Fruit fly (Drosophila melanogaster) ovary, adult (tissue): ENCODE results near the gene GatB.

Source experiments
- CG17801 ChIP-seq: fragments of 200-800 bp; optimal IDR thresholded peaks from 2 replicates; lab custom pipeline; 2019; ENCODE audit warnings: missing biosample characterization, mild to moderate bottlenecking, missing genetic modification characterization, moderate library complexity; ENCODE audit not compliant: partially characterized antibody

Gene GatB

DNA sequence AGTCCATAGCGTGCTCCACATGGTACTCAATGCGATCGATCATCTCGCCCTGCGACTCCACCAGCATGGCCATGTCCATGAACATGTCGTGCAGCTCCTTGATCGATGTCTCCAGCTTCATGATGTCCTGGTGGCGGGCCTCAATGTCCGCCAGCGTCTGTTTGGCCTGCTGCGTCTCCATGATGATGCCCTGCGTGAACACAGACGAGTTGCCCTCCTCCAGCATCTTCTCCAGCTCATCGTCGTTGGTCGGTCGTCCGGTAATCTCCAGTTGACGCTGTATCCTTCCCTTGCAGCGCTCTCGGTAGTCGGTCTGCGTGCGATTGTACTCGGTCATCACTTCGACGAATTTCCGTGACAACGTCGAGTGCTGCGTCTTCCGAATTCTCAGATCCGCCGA lies 26.3 kb downstream of the GatB start:
- TF ChIP-seq CG17801: no peak

DNA sequence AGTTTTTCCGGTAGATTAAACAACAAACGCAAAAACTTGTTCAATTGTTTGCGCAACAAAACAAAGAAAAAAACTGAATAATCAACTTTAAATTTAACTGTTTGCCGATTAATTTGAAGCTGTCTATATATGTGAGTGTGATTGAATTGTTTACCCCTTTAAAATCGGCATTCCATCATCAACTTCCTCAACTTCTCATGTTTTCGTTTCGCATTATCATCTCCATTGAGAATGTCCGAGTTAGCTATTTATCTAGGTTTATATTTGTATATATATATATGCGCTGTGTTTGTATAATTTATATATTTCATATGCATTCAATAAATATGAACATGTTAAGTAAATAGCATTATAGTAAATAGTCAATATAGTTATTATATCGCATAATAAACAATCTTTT lies 27.7 kb downstream of the GatB start:
- TF ChIP-seq CG17801: no peak

DNA sequence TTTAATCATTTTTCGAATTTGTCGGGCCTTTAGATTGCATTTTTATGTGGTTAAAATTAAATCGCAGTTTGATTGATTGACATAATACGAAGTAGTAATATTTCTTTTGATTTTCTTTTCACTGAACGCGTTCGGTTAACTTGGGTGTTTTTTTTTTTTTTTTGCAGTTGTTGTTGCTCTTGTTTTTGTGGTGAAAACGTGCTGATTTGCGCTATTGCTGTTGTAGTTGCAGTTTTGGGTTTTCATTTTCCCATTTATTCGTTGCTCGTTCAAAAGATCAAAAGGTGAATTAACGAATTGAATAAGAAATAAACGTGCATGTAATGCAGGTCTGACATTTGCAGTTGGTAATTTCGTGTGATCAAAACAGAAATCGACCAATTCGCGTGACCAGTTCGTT lies 28.6 kb downstream of the GatB start:
- peak; percentile 74 for TF ChIP-seq CG17801

DNA sequence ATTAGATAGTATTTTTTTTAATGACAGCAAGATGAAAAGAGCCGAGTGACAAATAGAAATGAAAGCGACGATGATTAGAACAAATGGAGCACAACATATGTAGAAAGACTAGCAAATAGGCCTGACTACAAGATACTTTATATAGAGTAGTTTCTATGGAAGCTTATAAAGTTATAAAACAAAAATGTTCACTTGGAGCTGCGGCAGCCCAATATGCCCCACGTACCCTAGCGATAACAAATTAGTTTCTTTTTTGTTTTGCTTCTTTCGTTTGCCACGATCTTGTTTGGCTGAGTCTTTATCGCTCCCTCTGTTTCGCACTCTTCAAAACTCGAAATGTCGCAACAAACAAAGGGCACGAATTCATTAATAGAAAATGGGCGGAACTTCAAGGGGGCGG lies 29.3 kb downstream of the GatB start:
- TF ChIP-seq CG17801: no peak

DNA sequence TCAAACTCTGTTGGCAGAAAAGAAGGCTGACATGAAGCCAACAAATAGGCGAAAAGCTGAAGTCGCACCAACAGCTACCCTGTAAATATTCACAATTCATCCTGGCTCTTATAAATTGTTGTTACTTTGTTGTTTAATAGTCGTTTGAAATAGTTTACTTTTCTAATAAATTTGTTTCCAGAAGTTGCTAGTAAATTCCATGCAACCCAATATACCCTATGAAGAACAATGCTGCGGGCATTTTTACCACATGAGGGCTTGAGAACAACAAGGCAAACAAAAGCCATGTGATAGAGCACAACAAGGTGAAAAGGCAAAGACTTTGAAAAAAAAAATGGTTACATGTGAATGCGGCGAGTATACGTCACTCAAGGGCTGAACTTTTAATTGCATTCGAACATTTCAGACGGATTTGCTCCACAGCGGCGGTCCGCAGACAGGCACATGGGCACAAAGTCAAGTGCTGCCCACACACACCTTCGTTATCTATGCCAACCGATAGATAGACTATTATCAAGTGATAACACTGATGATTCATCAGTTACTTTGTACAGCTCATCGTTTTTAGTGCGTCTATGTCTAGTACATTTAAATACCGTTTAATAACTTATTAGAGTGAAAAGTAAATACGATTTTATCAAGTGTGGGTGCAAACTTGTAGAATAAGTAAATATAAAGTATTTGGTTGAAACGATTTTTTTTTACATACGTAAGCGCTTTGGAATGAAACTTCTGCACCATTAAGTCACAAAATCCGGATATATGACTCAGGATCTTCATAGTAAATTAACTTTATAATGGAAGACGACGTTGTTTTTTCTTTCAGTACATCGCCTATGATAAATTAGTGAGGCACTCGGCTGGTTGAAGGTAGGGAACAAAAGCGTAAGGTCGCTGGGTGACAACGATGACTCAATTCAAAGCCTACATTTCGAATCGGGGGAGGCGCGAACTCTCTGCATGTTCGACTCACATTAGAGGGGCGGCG lies 30.7 kb downstream of the GatB start:
- peak; percentile 60 for TF ChIP-seq CG17801

DNA sequence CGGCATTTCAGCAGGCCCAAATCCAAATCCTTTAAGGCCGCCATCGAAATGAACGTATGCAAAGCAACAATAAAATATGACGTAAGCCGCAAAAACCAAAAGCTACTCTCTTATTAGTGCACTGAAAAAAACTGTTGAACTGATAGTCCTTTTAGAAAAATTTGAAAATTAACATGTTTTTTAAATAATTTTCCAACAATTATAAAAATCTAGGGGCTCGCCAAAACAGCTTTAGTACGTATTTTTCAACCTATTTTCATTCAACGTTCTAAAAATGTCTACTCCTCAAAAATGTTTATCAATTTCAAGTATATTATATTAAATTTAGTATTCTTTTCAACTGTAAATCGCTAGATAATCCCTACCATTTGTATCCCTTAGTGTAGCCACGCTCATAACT lies 36.6 kb downstream of the GatB start:
- no peak for TF ChIP-seq CG17801

DNA sequence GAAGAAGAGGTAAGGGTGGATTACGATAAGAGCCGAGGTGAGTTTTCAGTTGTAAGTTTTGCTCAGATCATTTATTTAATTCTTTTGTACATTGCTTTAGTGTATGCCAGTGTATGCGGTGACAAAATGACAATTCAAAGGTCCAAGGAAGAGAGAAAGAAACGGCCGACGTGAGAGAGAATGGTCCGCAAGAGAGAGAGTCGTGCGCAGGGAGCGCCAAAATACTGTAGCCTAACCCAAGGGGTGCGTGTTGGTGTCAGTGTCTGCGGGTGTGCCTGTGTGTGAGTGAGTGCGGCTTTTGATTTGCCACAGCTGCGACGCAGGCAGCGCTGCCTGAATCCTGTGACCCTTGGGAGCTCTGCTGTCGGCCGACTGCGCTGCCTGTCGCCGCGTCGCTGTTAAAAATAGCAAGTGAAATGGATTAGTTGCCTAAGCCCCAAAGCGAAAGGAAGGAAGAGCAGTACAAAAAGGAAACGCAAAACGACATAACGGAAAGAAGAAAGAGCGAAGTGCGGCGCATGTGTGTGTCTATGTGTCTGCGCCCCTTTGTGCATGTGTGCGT lies 37.4 kb downstream of the GatB start:
- no peak for TF ChIP-seq CG17801

DNA sequence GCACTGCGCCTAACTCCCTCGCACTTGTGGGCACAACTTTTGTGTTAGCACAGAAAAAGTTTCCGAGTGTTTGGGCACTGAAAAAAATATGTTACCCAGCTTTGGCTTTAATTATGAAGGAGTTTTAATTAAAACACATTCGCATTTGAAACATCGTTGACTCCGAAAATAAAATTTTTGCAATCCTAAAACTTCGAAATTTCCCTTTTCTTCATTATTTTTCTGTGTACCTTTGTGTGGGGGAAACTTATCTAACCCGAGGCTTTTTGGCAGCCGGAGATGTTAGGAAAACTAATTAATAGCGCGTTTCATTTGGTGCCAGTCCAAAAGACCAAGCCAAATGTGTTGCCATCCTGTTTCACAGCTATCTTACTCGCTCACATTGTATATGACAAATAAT lies 38.4 kb downstream of the GatB start:
- TF ChIP-seq CG17801: no peak

DNA sequence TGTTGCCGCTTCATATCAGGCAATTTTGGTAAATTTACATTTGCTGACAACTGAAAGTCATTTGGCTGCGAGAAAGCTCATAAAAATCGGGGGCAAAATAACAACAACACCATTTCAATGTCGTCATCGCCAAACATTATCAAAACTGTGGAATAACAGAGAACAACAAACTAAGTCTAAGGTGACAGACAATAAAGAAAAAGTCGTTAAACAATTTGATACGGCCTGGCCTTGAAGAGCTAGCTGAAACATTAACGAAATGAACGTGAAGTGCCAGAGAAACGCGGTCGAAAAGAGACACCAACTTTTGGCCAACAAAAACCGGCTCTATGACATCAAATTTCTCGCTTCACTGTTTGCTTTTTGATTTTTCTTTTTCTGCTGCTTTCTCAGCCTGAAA lies 39.9 kb downstream of the GatB start:
- no peak for TF ChIP-seq CG17801

DNA sequence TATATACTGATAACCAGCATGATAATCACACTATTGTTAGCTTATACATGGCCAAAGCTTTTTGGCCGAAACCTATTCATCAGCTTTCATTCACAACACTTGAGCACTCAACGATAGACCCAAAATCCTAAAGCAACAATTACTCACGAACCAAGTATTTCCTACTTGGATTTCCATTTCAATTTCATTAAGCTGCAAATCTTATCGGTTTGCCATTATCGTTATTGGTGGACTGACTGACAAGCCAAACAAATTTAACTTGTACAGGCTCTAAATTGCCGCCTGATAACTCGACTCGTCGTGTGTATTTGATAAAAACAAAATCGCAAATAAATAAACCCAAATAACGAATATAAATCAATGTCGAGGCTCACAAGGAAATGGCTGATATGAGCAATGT lies 45.1 kb downstream of the GatB start:
- TF ChIP-seq CG17801: no peak

DNA sequence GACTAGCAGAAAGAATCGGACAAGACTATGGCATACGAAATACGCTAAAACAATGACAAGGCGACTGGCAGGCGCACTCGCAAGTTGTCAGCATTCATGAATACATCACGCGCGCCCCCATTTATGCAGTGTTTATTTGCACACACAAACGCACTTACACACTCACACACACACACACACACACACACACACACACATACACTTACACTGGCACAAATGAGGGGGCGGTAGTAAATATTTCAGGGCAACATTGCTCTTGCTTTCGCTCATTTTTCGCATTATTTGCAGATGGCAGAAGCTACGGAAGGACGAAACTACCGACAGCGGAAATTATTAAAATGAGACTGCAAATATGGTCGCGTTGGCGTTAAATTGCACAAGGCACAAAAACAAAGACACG lies 50.4 kb downstream of the GatB start:
- TF ChIP-seq CG17801: no peak

DNA sequence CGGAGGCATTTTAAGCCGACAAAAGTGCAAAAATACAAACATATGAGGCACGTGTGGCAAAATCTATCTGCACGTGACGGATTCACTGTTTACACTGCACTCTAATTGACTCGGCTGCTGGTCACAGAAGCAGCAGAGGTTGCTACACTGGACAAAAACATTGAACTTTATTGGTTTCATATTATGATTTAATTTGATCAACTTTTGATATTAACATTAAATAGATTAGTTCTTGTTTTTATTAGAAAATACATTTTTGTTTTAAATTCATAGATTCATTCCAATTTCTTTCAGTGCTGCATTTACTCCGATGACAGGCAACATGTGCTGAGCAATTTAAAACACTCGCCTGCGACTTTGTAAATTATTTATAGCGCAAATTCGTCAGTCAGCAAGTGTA lies 50.9 kb downstream of the GatB start:
- TF ChIP-seq CG17801: peak; percentile 60
